Fruit fly (Drosophila melanogaster): ENCODE results near the gene Rok.

- TF ChIP-seq CTCF (optimal IDR thresholded peaks at IDR 0.05) (no peak), CG8478 (optimal IDR thresholded peaks at IDR 0.05) (no peak)
These were observed 11.2 kb upstream of the Rok start for dm6 chrX:16648435-16648781.

Measured in S2 (cell line).